Fruit fly (Drosophila melanogaster): ENCODE data around the gene fipi.
A peak's percentile ranks its signal among the peaks of the same experiment; 100 is the strongest.

The fipi gene

DNA sequence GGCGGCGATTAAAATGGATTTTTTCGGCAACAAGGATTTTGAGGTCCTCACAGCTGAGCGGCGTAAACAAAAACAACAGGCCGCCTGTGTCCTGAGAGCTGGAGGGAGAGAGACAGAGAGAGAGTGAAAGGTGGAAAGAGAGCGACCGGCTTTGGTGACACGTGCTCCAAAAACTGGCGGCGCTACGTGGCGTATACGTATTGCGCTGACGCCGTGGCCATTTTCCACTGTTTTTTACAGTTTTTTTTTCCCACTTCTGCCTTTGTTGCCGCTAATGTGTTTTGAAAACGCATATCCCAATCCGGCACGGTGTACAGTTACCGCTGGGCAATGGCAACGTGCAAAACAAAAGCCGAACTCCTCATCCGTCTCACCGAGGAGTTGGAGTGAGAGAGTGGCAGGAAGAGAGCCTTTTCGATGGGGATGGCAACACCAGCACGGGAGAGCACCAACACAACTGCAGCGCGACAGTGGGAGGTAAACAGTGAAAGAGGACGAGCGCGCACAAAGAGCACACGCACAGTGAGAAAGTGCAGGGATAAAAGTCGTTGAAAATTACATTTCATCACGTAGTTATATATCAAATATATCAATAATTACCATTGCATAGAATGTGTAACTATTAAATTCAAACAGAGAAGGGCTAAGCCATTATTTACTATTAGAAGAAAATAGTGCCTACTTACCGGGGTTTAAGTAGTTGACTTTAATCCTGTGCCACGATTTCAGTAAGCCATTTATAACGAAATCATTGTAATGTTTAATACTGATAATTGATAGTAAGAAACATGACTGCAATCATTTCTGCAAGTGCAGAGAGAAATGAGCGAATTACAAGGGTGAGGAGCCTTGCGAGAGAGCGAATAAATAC is 26.8 kb upstream of the fipi start (continued):
- TF ChIP-seq org-1 (GFP tag; optimal IDR thresholded peaks at IDR 0.05): peak; percentile 62
- no peak for TF ChIP-seq ERR (GFP tag; optimal IDR thresholded peaks at IDR 0.05)
- TF ChIP-seq tin (GFP tag; optimal IDR thresholded peaks at IDR 0.05): peak; percentile 50
- peak; percentile 12; the same call in 1 of the 2 replicates for TF ChIP-seq Oaz (GFP tag; IDR thresholded peaks at IDR 0.05)
- TF ChIP-seq disco-r (GFP tag; optimal IDR thresholded peaks at IDR 0.05): no peak
- peak; percentile 32 for TF ChIP-seq CG1832 (GFP tag; optimal IDR thresholded peaks at IDR 0.05)
- peak; percentile 63 for TF ChIP-seq gem (tag; optimal IDR thresholded peaks at IDR 0.05)
- no peak for TF ChIP-seq CG43689 (GFP tag; IDR thresholded peaks at IDR 0.05)
- peak; percentile 24; the same call in 1 of the 3 replicates for TF ChIP-seq ken (GFP tag; IDR thresholded peaks at IDR 0.05)
- no peak for TF ChIP-seq prd (optimal IDR thresholded peaks at IDR 0.05)
- peak; percentile 77 for TF ChIP-seq prd (GFP tag; IDR thresholded peaks at IDR 0.05)
- peak; percentile 14; the same call in 1 of the 2 replicates for TF ChIP-seq ttk (GFP tag; IDR thresholded peaks at IDR 0.05)
- TF ChIP-seq CG6272 (GFP tag; IDR thresholded peaks at IDR 0.05): 0 out of 2 replicates have a peak, but pooled peaks have one; percentile 9
- peak; percentile 54; the same call in 2 of the 3 replicates for TF ChIP-seq zfh1 (GFP tag; IDR thresholded peaks at IDR 0.05)
- peak; percentile 68 for TF ChIP-seq CG12769 (tag; optimal IDR thresholded peaks at IDR 0.05)
- TF ChIP-seq Six4 (GFP tag; optimal IDR thresholded peaks at IDR 0.05): peak; percentile 49
- peak; percentile 18 for TF ChIP-seq CG3847 (GFP tag; IDR thresholded peaks at IDR 0.05)
- peak; percentile 79 for TF ChIP-seq zen (tag; optimal IDR thresholded peaks at IDR 0.05)
- peak; percentile 61 for TF ChIP-seq CG12391 (tag; optimal IDR thresholded peaks at IDR 0.05)
- TF ChIP-seq yki (optimal IDR thresholded peaks at IDR 0.05): no peak
- TF ChIP-seq eve (GFP tag; optimal IDR thresholded peaks at IDR 0.05): peak in 1 of 2 experiments; percentile 86
- 0 out of 2 replicates have a peak, but pooled peaks have one; percentile 20 for TF ChIP-seq Nf-YA (GFP tag; IDR thresholded peaks at IDR 0.05)
- TF ChIP-seq CG9215 (GFP tag; IDR thresholded peaks at IDR 0.05): peak; percentile 55
- peak; percentile 61 for TF ChIP-seq Ssrp (tag; optimal IDR thresholded peaks at IDR 0.05)
- TF ChIP-seq PHDP (tag; optimal IDR thresholded peaks at IDR 0.05): no peak
- TF ChIP-seq CG8290 (GFP tag; optimal IDR thresholded peaks at IDR 0.05): no peak
- TF ChIP-seq CG8290 (tag; optimal IDR thresholded peaks at IDR 0.05): peak; percentile 52 to 74
- TF ChIP-seq trem (tag; optimal IDR thresholded peaks at IDR 0.05): no peak
- no peak for TF ChIP-seq aop (GFP tag; IDR thresholded peaks at IDR 0.05)
- no peak for TF ChIP-seq fru (optimal IDR thresholded peaks at IDR 0.05)
- 0 out of 3 replicates have a peak, but pooled peaks have one; percentile 19 for TF ChIP-seq Dbx (GFP tag; IDR thresholded peaks at IDR 0.05)
- TF ChIP-seq cato (GFP tag; optimal IDR thresholded peaks at IDR 0.05; ENCODE audit: borderline replicate concordance): peak; percentile 24
- TF ChIP-seq chn (GFP tag; optimal IDR thresholded peaks at IDR 0.05): peak; percentile 18
- peak; percentile 21 for TF ChIP-seq eyg (GFP tag; optimal IDR thresholded peaks at IDR 0.05)
- peak in 1 of 2 experiments; percentile 40 for TF ChIP-seq dpn (GFP tag; optimal IDR thresholded peaks at IDR 0.05)
- peak; percentile 57 for TF ChIP-seq CG1233 (GFP tag; optimal IDR thresholded peaks at IDR 0.05)
- TF ChIP-seq psq (GFP tag; optimal IDR thresholded peaks at IDR 0.05): peak; percentile 33
- peak; percentile 21 for TF ChIP-seq CG4820 (GFP tag; optimal IDR thresholded peaks at IDR 0.05)
- TF ChIP-seq Vsx1 (GFP tag; optimal IDR thresholded peaks at IDR 0.05): peak; percentile 19
- peak; percentile 43; the same call in 2 of the 4 replicates for TF ChIP-seq Gug (GFP tag; IDR thresholded peaks at IDR 0.05)
- TF ChIP-seq wek (GFP tag; optimal IDR thresholded peaks at IDR 0.05): no peak
- TF ChIP-seq Lim3 (GFP tag; IDR thresholded peaks at IDR 0.05): no peak
- no peak for TF ChIP-seq CG4360 (GFP tag; IDR thresholded peaks at IDR 0.05)
- peak; percentile 34 for TF ChIP-seq CG10543 (GFP tag; optimal IDR thresholded peaks at IDR 0.05)
- peak; percentile 72 for TF ChIP-seq CG13775 (GFP tag; optimal IDR thresholded peaks at IDR 0.05)
- peak; percentile 38 for TF ChIP-seq Nf-YB (GFP tag; optimal IDR thresholded peaks at IDR 0.05)
- peak; percentile 5 for TF ChIP-seq Myb (GFP tag; optimal IDR thresholded peaks at IDR 0.05)
- TF ChIP-seq ind (GFP tag; optimal IDR thresholded peaks at IDR 0.05): peak; percentile 46
- peak; percentile 1 for TF ChIP-seq CG17359 (tag; optimal IDR thresholded peaks at IDR 0.05)
- TF ChIP-seq HmgZ (tag; optimal IDR thresholded peaks at IDR 0.05): peak; percentile 46
